Worm (Caenorhabditis elegans) whole organism, L1 larva: ENCODE data around the gene pafo-1.

Source experiments
- efl-1 ChIP-seq, 4 experiments: fragments of 150-350 bp; optimal IDR thresholded peaks in 3 of 4; peaks in 1 of 4; 1 replicate in 1 of 4; 2 replicates in 3 of 4; lab custom pipeline; 2014; ENCODE audit warnings: missing biosample characterization in 2 of 4, missing genetic modification characterization in 2 of 4, missing genetic modification reagents in 2 of 4
- elt-2 ChIP-seq: sonication (generic microtip); optimal IDR thresholded peaks from 2 replicates; lab custom pipeline; 2016; ENCODE audit warnings: missing genetic modification characterization, mild to moderate bottlenecking, inconsistent platforms, missing compliant biosample characterization, missing genetic modification reagents
- irx-1 ChIP-seq: sonication (generic microtip); optimal IDR thresholded peaks from 2 replicates; lab custom pipeline; 2016; ENCODE audit warnings: missing genetic modification characterization, missing compliant biosample characterization
- lin-13 ChIP-seq: fragments of 150-350 bp; optimal IDR thresholded peaks from 2 replicates; lab custom pipeline; 2014; ENCODE audit warnings: missing biosample characterization, missing genetic modification reagents, missing genetic modification characterization
- lin-14 ChIP-seq: fragments of 200-800 bp; sonication (Bioruptor generic); optimal IDR thresholded peaks from 2 replicates; lab custom pipeline; 2018; ENCODE audit warnings: mild to moderate bottlenecking, missing genetic modification characterization, moderate library complexity, missing compliant biosample characterization
- nhr-71 ChIP-seq: sonication (generic microtip); optimal IDR thresholded peaks from 2 replicates; lab custom pipeline; 2016; ENCODE audit warnings: mild to moderate bottlenecking, missing genetic modification characterization, moderate library complexity, missing compliant biosample characterization
- unc-30 ChIP-seq: sonication (generic microtip); optimal IDR thresholded peaks from 2 replicates; lab custom pipeline; 2017; ENCODE audit warnings: missing biosample characterization, missing genetic modification characterization
- unc-62 ChIP-seq: fragments of 150-350 bp; optimal IDR thresholded peaks from 2 replicates; lab custom pipeline; 2014; ENCODE audit warnings: missing biosample characterization, missing genetic modification reagents, missing genetic modification characterization

DNA sequence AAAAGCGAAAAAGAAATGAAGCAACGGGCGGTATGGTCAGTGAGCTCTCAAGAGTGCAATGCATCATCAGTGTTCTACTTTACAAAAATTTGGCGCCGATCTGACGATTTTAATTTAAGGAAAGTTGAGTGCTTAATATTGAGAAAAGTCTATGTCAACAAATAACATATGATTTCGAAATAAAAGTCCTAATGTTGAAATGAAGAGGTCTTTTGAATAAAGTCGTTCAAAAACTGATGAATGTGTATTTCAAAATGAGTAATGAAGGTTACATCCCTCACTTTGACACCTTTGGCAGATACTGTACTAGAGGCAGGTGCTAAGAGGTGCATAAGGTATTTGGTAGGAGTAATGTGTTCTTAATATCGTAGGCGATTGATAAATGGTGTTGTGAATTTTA lies 24.0 kb upstream of the pafo-1 start:
- TF ChIP-seq efl-1 (optimal IDR thresholded peaks at IDR 0.05; lab: Kevin White, UChicago) (no peak), efl-1 (GFP tag; optimal IDR thresholded peaks at IDR 0.05 in 1 of 2; lab: Kevin White, UChicago) (no peak), nhr-71 (no peak), lin-13 (GFP tag; lab: Kevin White, UChicago) (no peak), unc-30 (tag; lab: Kevin White, UChicago) (no peak), unc-62 (GFP tag; lab: Kevin White, UChicago) (no peak), lin-14 (no peak), irx-1 (tag; lab: Kevin White, UChicago) (no peak), elt-2 (tag; lab: Kevin White, UChicago) (no peak)
